Fruit fly (Drosophila melanogaster) whole organism, embryonic: ENCODE measurements around the gene CG15550.

Experiments
- BEAF-32 ChIP-seq: fragments of 200-800 bp; sonication (Bioruptor generic); optimal IDR thresholded peaks from 3 replicates; lab custom pipeline; 2017; ENCODE audit warnings: missing biosample characterization, missing genetic modification characterization, mild to moderate bottlenecking, moderate library complexity, missing genetic modification reagents
- Bgb ChIP-seq: fragments of 200-800 bp; sonication (Bioruptor generic); IDR thresholded peaks from 2 replicates; pipeline ENCODE4 v1.3.6; 2022; ENCODE audit warnings: missing biosample characterization, missing genetic modification characterization; ENCODE audit not compliant: partially characterized antibody
- CG10267 ChIP-seq: fragments of 200-800 bp; sonication (Bioruptor generic); optimal IDR thresholded peaks from 2 replicates; lab custom pipeline; 2018; ENCODE audit warnings: missing biosample characterization, mild to moderate bottlenecking, missing genetic modification characterization, moderate library complexity
- CG10321 ChIP-seq: fragments of 200-800 bp; sonication (Bioruptor generic); IDR thresholded peaks from 2 replicates; pipeline ENCODE4 v1.3.6; 2022; ENCODE audit warnings: missing biosample characterization, missing genetic modification characterization
- CG11085 ChIP-seq: fragments of 200-800 bp; sonication (Bioruptor generic); IDR thresholded peaks from 2 replicates; pipeline ENCODE4 v1.3.6; 2022; ENCODE audit warnings: missing biosample characterization, missing genetic modification characterization
- CG12769 ChIP-seq: fragments of 200-800 bp; sonication (Bioruptor generic); optimal IDR thresholded peaks from 2 replicates; lab custom pipeline; 2019; ENCODE audit warnings: missing biosample characterization, mild to moderate bottlenecking, missing genetic modification characterization, moderate library complexity
- CG14710 ChIP-seq: fragments of 200-800 bp; sonication (Bioruptor generic); optimal IDR thresholded peaks from 3 replicates; lab custom pipeline; 2019; ENCODE audit warnings: missing biosample characterization, mild to moderate bottlenecking, missing genetic modification characterization, moderate library complexity
- CG15601 ChIP-seq: fragments of 200-800 bp; sonication (Bioruptor generic); optimal IDR thresholded peaks from 3 replicates; lab custom pipeline; 2019; ENCODE audit warnings: missing biosample characterization, mild to moderate bottlenecking, missing genetic modification characterization, moderate library complexity
- CG15696 ChIP-seq: fragments of 200-800 bp; sonication (Bioruptor generic); optimal IDR thresholded peaks from 2 replicates; lab custom pipeline; 2019; ENCODE audit warnings: missing biosample characterization, mild to moderate bottlenecking, missing genetic modification characterization, moderate library complexity
- CG1603 ChIP-seq: fragments of 200-800 bp; sonication (Bioruptor generic); optimal IDR thresholded peaks from 2 replicates; lab custom pipeline; 2019; ENCODE audit warnings: missing biosample characterization, mild to moderate bottlenecking, missing genetic modification characterization, moderate library complexity
- CG17829 ChIP-seq: fragments of 200-800 bp; optimal IDR thresholded peaks from 2 replicates; lab custom pipeline; 2019; ENCODE audit warnings: missing biosample characterization, mild to moderate bottlenecking, missing genetic modification characterization, moderate library complexity
- CG1832 ChIP-seq: fragments of 200-800 bp; sonication (Bioruptor generic); optimal IDR thresholded peaks from 2 replicates; lab custom pipeline; 2017; ENCODE audit warnings: missing biosample characterization, mild to moderate bottlenecking, missing genetic modification characterization, inconsistent platforms
- CG2116 ChIP-seq: fragments of 200-800 bp; sonication (Bioruptor generic); optimal IDR thresholded peaks from 3 replicates; lab custom pipeline; 2018; ENCODE audit warnings: missing biosample characterization, mild to moderate bottlenecking, missing genetic modification characterization
- CG3847 ChIP-seq: fragments of 200-800 bp; sonication (Bioruptor generic); IDR thresholded peaks from 2 replicates; pipeline ENCODE4 v1.3.6; 2022; ENCODE audit warnings: missing biosample characterization, missing genetic modification characterization
- CG42726 ChIP-seq: fragments of 200-800 bp; sonication (Bioruptor generic); IDR thresholded peaks from 2 replicates; pipeline ENCODE4 v1.3.6; 2022; ENCODE audit warnings: missing biosample characterization, missing genetic modification characterization; ENCODE audit not compliant: partially characterized antibody
- CG7745 ChIP-seq: fragments of 200-800 bp; sonication (Bioruptor generic); optimal IDR thresholded peaks from 2 replicates; lab custom pipeline; 2018; ENCODE audit warnings: missing biosample characterization, mild to moderate bottlenecking, missing genetic modification characterization, moderate library complexity
- CTCF ChIP-seq: fragments of 200-800 bp; sonication (Bioruptor generic); optimal IDR thresholded peaks from 2 replicates; lab custom pipeline; 2017; ENCODE audit warnings: missing biosample characterization, mild to moderate bottlenecking, missing genetic modification characterization, moderate library complexity
- CoRest ChIP-seq: fragments of 200-800 bp; sonication (Bioruptor generic); optimal IDR thresholded peaks from 3 replicates; lab custom pipeline; 2018; ENCODE audit warnings: missing biosample characterization, mild to moderate bottlenecking, missing genetic modification characterization, moderate library complexity
- Deaf1 ChIP-seq: fragments of 200-800 bp; optimal IDR thresholded peaks from 3 replicates; lab custom pipeline; 2019; ENCODE audit warnings: missing biosample characterization, mild to moderate bottlenecking, missing genetic modification characterization, moderate library complexity
- Dref ChIP-seq: fragments of 200-800 bp; sonication (Bioruptor generic); IDR thresholded peaks from 2 replicates; pipeline ENCODE4 v1.3.6; 2022; ENCODE audit warnings: missing biosample characterization, missing genetic modification characterization
- E2f2 ChIP-seq: fragments of 200-800 bp; sonication (Bioruptor generic); IDR thresholded peaks from 2 replicates; pipeline ENCODE4 v1.3.6; 2022; ENCODE audit warnings: missing biosample characterization, missing genetic modification characterization
- Ets65A ChIP-seq: fragments of 200-800 bp; sonication (Bioruptor generic); peaks from one replicate; lab custom pipeline; 2016; ENCODE audit warnings: missing biosample characterization, missing genetic modification characterization
- Hmr ChIP-seq: fragments of 200-800 bp; sonication (Bioruptor generic); optimal IDR thresholded peaks from 3 replicates; lab custom pipeline; 2017; ENCODE audit warnings: mild to moderate bottlenecking, missing biosample characterization, missing genetic modification reagents, missing genetic modification characterization
- Med ChIP-seq: fragments of 200-800 bp; sonication (Bioruptor generic); peaks from one replicate; lab custom pipeline; 2016; ENCODE audit warnings: missing biosample characterization, missing genetic modification characterization, mild to moderate bottlenecking, inconsistent platforms, moderate library complexity
- Nf-YC ChIP-seq: fragments of 200-800 bp; optimal IDR thresholded peaks from 3 replicates; lab custom pipeline; 2019; ENCODE audit warnings: missing biosample characterization, mild to moderate bottlenecking, missing genetic modification characterization, moderate library complexity
- Opbp ChIP-seq: fragments of 200-800 bp; sonication (Bioruptor generic); IDR thresholded peaks from 3 replicates; pipeline ENCODE4 v1.3.6; 2022; ENCODE audit warnings: missing biosample characterization, missing genetic modification characterization; ENCODE audit not compliant: partially characterized antibody
- Ptx1 ChIP-seq: fragments of 200-800 bp; sonication (Bioruptor generic); IDR thresholded peaks from 2 replicates; pipeline ENCODE4 v1.3.6; 2022; ENCODE audit warnings: missing biosample characterization, missing genetic modification characterization
- Sox100B ChIP-seq: fragments of 200-800 bp; sonication (Bioruptor generic); optimal IDR thresholded peaks from 3 replicates; lab custom pipeline; 2018; ENCODE audit warnings: missing biosample characterization, mild to moderate bottlenecking, missing genetic modification characterization
- TFAM ChIP-seq: fragments of 200-800 bp; sonication (Bioruptor generic); optimal IDR thresholded peaks from 2 replicates; lab custom pipeline; 2017; ENCODE audit warnings: missing biosample characterization, missing genetic modification characterization, inconsistent platforms
- crol ChIP-seq: fragments of 200-800 bp; sonication (Bioruptor generic); IDR thresholded peaks from 2 replicates; pipeline ENCODE4 v1.3.6; 2022; ENCODE audit warnings: missing biosample characterization, missing genetic modification characterization
- dm ChIP-seq: fragments of 200-800 bp; sonication (Bioruptor generic); optimal IDR thresholded peaks from 3 replicates; lab custom pipeline; 2016; ENCODE audit warnings: missing biosample characterization, missing genetic modification characterization
- gfzf ChIP-seq: fragments of 200-800 bp; sonication (Bioruptor generic); optimal IDR thresholded peaks from 2 replicates; lab custom pipeline; 2016; ENCODE audit warnings: missing biosample characterization, mild to moderate bottlenecking, missing genetic modification characterization, moderate library complexity
- knrl ChIP-seq: fragments of 200-800 bp; sonication (Bioruptor generic); IDR thresholded peaks from 3 replicates; pipeline ENCODE4 v1.3.6; 2022; ENCODE audit warnings: missing biosample characterization, missing genetic modification characterization; ENCODE audit not compliant: partially characterized antibody
- pfk ChIP-seq: fragments of 200-800 bp; sonication (Bioruptor generic); optimal IDR thresholded peaks from 2 replicates; lab custom pipeline; 2018; ENCODE audit warnings: missing biosample characterization, mild to moderate bottlenecking, missing genetic modification characterization, moderate library complexity
- phol ChIP-seq: fragments of 200-800 bp; sonication (Bioruptor generic); optimal IDR thresholded peaks from 3 replicates; lab custom pipeline; 2018; ENCODE audit warnings: missing biosample characterization, mild to moderate bottlenecking, missing genetic modification characterization, moderate library complexity
- pzg ChIP-seq: fragments of 200-800 bp; sonication (Bioruptor generic); optimal IDR thresholded peaks from 3 replicates; lab custom pipeline; 2018; ENCODE audit warnings: missing biosample characterization, mild to moderate bottlenecking, missing genetic modification characterization, moderate library complexity
- sd ChIP-seq: fragments of 200-800 bp; sonication (Bioruptor generic); optimal IDR thresholded peaks from 3 replicates; lab custom pipeline; 2018; ENCODE audit warnings: missing biosample characterization, mild to moderate bottlenecking, missing genetic modification characterization, moderate library complexity
- so ChIP-seq: fragments of 200-800 bp; sonication (Bioruptor generic); IDR thresholded peaks from 3 replicates; pipeline ENCODE4 v1.3.6; 2022; ENCODE audit warnings: missing biosample characterization, missing genetic modification characterization
- tgo ChIP-seq: fragments of 200-800 bp; sonication (Bioruptor generic); IDR thresholded peaks from 3 replicates; pipeline ENCODE4 v1.3.6; 2022; ENCODE audit warnings: missing biosample characterization, missing genetic modification characterization
- trem ChIP-seq: fragments of 200-800 bp; optimal IDR thresholded peaks from 3 replicates; lab custom pipeline; 2019; ENCODE audit warnings: missing biosample characterization, mild to moderate bottlenecking, missing genetic modification characterization, moderate library complexity
- zen ChIP-seq: fragments of 200-800 bp; sonication (Bioruptor generic); optimal IDR thresholded peaks from 3 replicates; lab custom pipeline; 2018; ENCODE audit warnings: missing biosample characterization, mild to moderate bottlenecking, missing genetic modification characterization, moderate library complexity

The CG15550 gene

DNA sequence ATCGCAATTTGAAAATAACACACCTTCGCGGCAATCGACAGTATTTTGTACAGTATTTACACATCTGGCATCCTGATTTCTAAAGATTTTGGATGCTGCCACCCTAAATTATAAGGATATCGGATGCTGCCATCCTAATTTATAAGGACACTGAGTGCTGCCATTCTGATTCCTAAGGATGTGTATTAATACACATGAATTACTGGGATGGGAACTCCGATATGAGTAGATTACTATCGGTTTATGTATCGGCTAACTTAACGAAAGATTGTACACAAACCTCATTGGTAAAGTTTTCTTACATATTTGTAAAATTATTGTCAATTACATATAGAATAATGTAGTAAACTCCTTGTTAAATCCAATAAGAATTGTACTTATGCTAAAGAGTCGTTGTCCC is 9.4 kb upstream of the CG15550 start (continued):
- peak; percentile 62 for TF ChIP-seq trem (tag; lab: Kevin White, UChicago)
- peak; percentile 15 for TF ChIP-seq gfzf (GFP tag; lab: Kevin White, UChicago)
- 0 out of 3 replicates have a peak, but pooled peaks have one; percentile 6 for TF ChIP-seq Opbp
- TF ChIP-seq CTCF = peak; percentile 82
- no peak for TF ChIP-seq CG7745 (tag; lab: Kevin White, UChicago)
- TF ChIP-seq CG14710 = peak; percentile 54
- TF ChIP-seq BEAF-32 = peak; percentile 27
- no peak for TF ChIP-seq CG42726
- peak; percentile 48 for TF ChIP-seq pzg (GFP tag; lab: Kevin White, UChicago)
- TF ChIP-seq zen (tag; lab: Kevin White, UChicago) = peak; percentile 63
- peak; percentile 47 for TF ChIP-seq CG2116
- TF ChIP-seq CG15696 (tag; lab: Kevin White, UChicago) = peak; percentile 5
- TF ChIP-seq CG3847 (GFP tag; lab: Robert Waterston, UW) = peak; percentile 47; the same call in 1 of the 2 replicates
- no peak for TF ChIP-seq Sox100B (GFP tag; lab: Kevin White, UChicago)
- TF ChIP-seq phol (tag; lab: Kevin White, UChicago) = peak; percentile 22
- peak; percentile 34; the same call in 1 of the 2 replicates for TF ChIP-seq Bgb (GFP tag; lab: Robert Waterston, UW)
- TF ChIP-seq CG1603 (tag; lab: Kevin White, UChicago) = peak; percentile 39
- peak; percentile 48 for TF ChIP-seq Hmr (GFP tag; lab: Kevin White, UChicago)
- TF ChIP-seq CG17829 = peak; percentile 15
- TF ChIP-seq Ets65A (GFP tag; lab: Kevin White, UChicago) = peak; percentile 61
- peak; percentile 56 for TF ChIP-seq CG10267
- peak; percentile 49; the same call in 2 of the 3 replicates for TF ChIP-seq knrl (GFP tag; lab: Robert Waterston, UW)
- peak; percentile 4 for TF ChIP-seq CoRest
- TF ChIP-seq CG15601 (tag; lab: Kevin White, UChicago) = peak; percentile 48
- TF ChIP-seq Dref (GFP tag; lab: Robert Waterston, UW) = 0 out of 2 replicates have a peak, but pooled peaks have one; percentile 25
- peak; percentile 84 for TF ChIP-seq E2f2
- TF ChIP-seq, all 482 proteins: peak for 36

DNA sequence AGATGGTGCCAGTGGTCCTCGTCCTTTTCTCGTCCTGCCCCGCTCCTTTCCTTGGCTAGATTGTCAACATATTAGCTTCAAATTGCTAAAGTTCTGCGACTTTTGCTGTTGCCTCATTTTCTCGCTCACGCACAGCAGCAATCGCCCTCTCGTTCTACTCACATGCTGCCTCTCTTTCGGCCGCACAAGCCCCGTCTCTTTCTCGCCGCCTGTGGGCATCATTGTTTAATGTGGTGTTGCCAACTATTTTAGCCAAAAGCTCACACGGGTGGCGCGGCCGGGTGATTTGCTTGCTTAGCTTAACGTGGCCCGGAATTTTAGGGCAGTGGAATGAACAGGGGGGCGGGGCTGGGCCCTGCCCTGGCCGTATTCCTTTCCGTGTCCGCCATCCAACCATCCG is 3.3 kb upstream of the CG15550 start:
- peak; percentile 11 for TF ChIP-seq Med (GFP tag; lab: Kevin White, UChicago)
- 0 out of 2 replicates have a peak, but pooled peaks have one; percentile 25 for TF ChIP-seq crol
- peak; percentile 59 for TF ChIP-seq sd (tag; lab: Kevin White, UChicago)
- TF ChIP-seq CG11085 (GFP tag; lab: Robert Waterston, UW) = 0 out of 2 replicates have a peak, but pooled peaks have one; percentile 26
- no peak for TF ChIP-seq so (GFP tag; lab: Robert Waterston, UW)
- peak; percentile 22 for TF ChIP-seq Ets65A (GFP tag; lab: Kevin White, UChicago)
- no peak for TF ChIP-seq tgo (GFP tag; lab: Robert Waterston, UW)
- peak; percentile 62; the same call in 1 of the 2 replicates for TF ChIP-seq CG10321 (GFP tag; lab: Robert Waterston, UW)
- peak; percentile 9 for TF ChIP-seq CG12769 (tag; lab: Kevin White, UChicago)
- TF ChIP-seq pfk = no peak
- no peak for TF ChIP-seq TFAM
- peak; percentile 59 for TF ChIP-seq CG1832
- TF ChIP-seq dm (GFP tag; lab: Kevin White, UChicago) = no peak
- TF ChIP-seq Deaf1 = no peak
- peak; percentile 63 for TF ChIP-seq Nf-YC (tag; lab: Kevin White, UChicago)
- peak; percentile 46; the same call in 1 of the 2 replicates for TF ChIP-seq Ptx1 (GFP tag; lab: Robert Waterston, UW)
